Worm (Caenorhabditis elegans) whole organism, L4 larva: ENCODE results near the gene che-10.

ENCODE experiments used
- D1046.2 ChIP-seq: fragments of 200-800 bp; sonication (Bioruptor generic); IDR thresholded peaks from 2 replicates; pipeline ENCODE4 v1.3.6; 2022; ENCODE audit warnings: missing genetic modification characterization, missing compliant biosample characterization
- F26F4.8 ChIP-seq: fragments of 200-800 bp; sonication (Bioruptor generic); conservative IDR thresholded peaks from 2 replicates; pipeline ENCODE4 v1.3.6; 2022; ENCODE audit warnings: missing genetic modification characterization, missing compliant biosample characterization
- F37D6.2 ChIP-seq: sonication (generic microtip); optimal IDR thresholded peaks from 2 replicates; lab custom pipeline; 2016; ENCODE audit warnings: mild to moderate bottlenecking, missing genetic modification characterization, missing compliant biosample characterization
- F49E8.2 ChIP-seq: sonication (generic microtip); optimal IDR thresholded peaks from 2 replicates; lab custom pipeline; 2016; ENCODE audit warnings: missing compliant biosample characterization, mild to moderate bottlenecking, missing genetic modification characterization, borderline replicate concordance
- T20F7.1 ChIP-seq: fragments of 200-800 bp; sonication (Bioruptor generic); optimal IDR thresholded peaks from 2 replicates; lab custom pipeline; 2018; ENCODE audit warnings: mild to moderate bottlenecking, missing genetic modification characterization, missing compliant biosample characterization
- Y105C5A.15 ChIP-seq: fragments of 200-800 bp; sonication (Bioruptor generic); IDR thresholded peaks from 2 replicates; pipeline ENCODE4 v1.3.6; 2022; ENCODE audit warnings: missing genetic modification characterization, missing compliant biosample characterization
- Y5F2A.4 ChIP-seq: fragments of 200-800 bp; sonication (Bioruptor generic); optimal IDR thresholded peaks from 2 replicates; lab custom pipeline; 2018; ENCODE audit warnings: mild to moderate bottlenecking, missing genetic modification characterization, missing compliant biosample characterization
- ZK337.2 ChIP-seq: fragments of 200-800 bp; sonication (Bioruptor generic); IDR thresholded peaks from 2 replicates; pipeline ENCODE4 v1.3.6; 2022; ENCODE audit warnings: missing genetic modification reagents, missing genetic modification characterization, missing compliant biosample characterization
- aly-2 ChIP-seq: sonication (generic microtip); optimal IDR thresholded peaks from 2 replicates; lab custom pipeline; 2018; ENCODE audit warnings: missing biosample characterization, missing genetic modification characterization
- ama-1 ChIP-seq: fragments of 150-350 bp; optimal IDR thresholded peaks from 2 replicates; lab custom pipeline; 2014; ENCODE audit warnings: inconsistent platforms, mixed read lengths
- arid-1 ChIP-seq: fragments of 200-800 bp; sonication (Bioruptor generic); conservative IDR thresholded peaks from 2 replicates; pipeline ENCODE4 v1.3.6; 2022; ENCODE audit warnings: missing genetic modification reagents, missing genetic modification characterization, missing compliant biosample characterization
- ceh-20 ChIP-seq: fragments of 200-800 bp; sonication (Bioruptor generic); IDR thresholded peaks from 2 replicates; pipeline ENCODE4 v1.3.6; 2022; ENCODE audit warnings: missing genetic modification reagents, missing genetic modification characterization, missing compliant biosample characterization
- ceh-62 ChIP-seq: sonication (generic microtip); optimal IDR thresholded peaks from 2 replicates; lab custom pipeline; 2017; ENCODE audit warnings: missing biosample characterization, missing genetic modification characterization
- ceh-82 ChIP-seq: sonication (generic microtip); optimal IDR thresholded peaks from 2 replicates; lab custom pipeline; 2017; ENCODE audit warnings: missing biosample characterization, missing genetic modification characterization
- ctbp-1 ChIP-seq: fragments of 200-800 bp; sonication (Bioruptor generic); IDR thresholded peaks from 2 replicates; pipeline ENCODE4 v1.3.6; 2022; ENCODE audit warnings: missing genetic modification reagents, missing genetic modification characterization, missing compliant biosample characterization
- daf-12 ChIP-seq: fragments of 150-350 bp; optimal IDR thresholded peaks from 2 replicates; lab custom pipeline; 2014; ENCODE audit warnings: missing biosample characterization, missing genetic modification reagents, missing genetic modification characterization
- daf-8 ChIP-seq: fragments of 200-800 bp; sonication (Bioruptor generic); IDR thresholded peaks from 2 replicates; pipeline ENCODE4 v1.3.6; 2022; ENCODE audit warnings: missing genetic modification characterization, missing compliant biosample characterization
- dmd-6 ChIP-seq: fragments of 200-800 bp; sonication (Bioruptor generic); IDR thresholded peaks from 2 replicates; pipeline ENCODE4 v1.3.6; 2022; ENCODE audit warnings: missing genetic modification reagents, missing genetic modification characterization, missing compliant biosample characterization
- dmd-8 ChIP-seq: fragments of 200-800 bp; sonication (Bioruptor generic); IDR thresholded peaks from 2 replicates; pipeline ENCODE4 v1.3.6; 2022; ENCODE audit warnings: missing genetic modification characterization, missing compliant biosample characterization
- dpl-1 ChIP-seq: fragments of 150-350 bp; optimal IDR thresholded peaks from 2 replicates; lab custom pipeline; 2014; ENCODE audit warnings: missing biosample characterization, missing genetic modification reagents, missing genetic modification characterization
- duxl-1 ChIP-seq: sonication (generic microtip); optimal IDR thresholded peaks from 2 replicates; lab custom pipeline; 2016; ENCODE audit warnings: mild to moderate bottlenecking, missing genetic modification characterization, moderate library complexity, missing compliant biosample characterization; ENCODE audit not compliant: poor library complexity
- dve-1 ChIP-seq: sonication (generic microtip); optimal IDR thresholded peaks from 2 replicates; lab custom pipeline; 2017; ENCODE audit warnings: antibody characterized with exemption, mild to moderate bottlenecking, missing genetic modification characterization, missing compliant biosample characterization; ENCODE audit not compliant: insufficient read depth
- egl-43 ChIP-seq: fragments of 200-800 bp; sonication (Bioruptor generic); IDR thresholded peaks from 2 replicates; pipeline ENCODE4 v1.3.6; 2022; ENCODE audit warnings: missing genetic modification reagents, missing genetic modification characterization, missing compliant biosample characterization
- fkh-10 ChIP-seq: fragments of 150-350 bp; optimal IDR thresholded peaks from 2 replicates; lab custom pipeline; 2014; ENCODE audit warnings: missing biosample characterization, missing genetic modification reagents, missing genetic modification characterization
- fos-1 ChIP-seq: fragments of 150-350 bp; optimal IDR thresholded peaks from 2 replicates; lab custom pipeline; 2014; ENCODE audit warnings: missing biosample characterization, missing genetic modification characterization
- gei-8 ChIP-seq: fragments of 200-800 bp; sonication (Bioruptor generic); optimal IDR thresholded peaks from 2 replicates; lab custom pipeline; 2018; ENCODE audit warnings: mild to moderate bottlenecking, missing genetic modification characterization, missing compliant biosample characterization
- hif-1 ChIP-seq, 2 experiments: sonication (generic microtip); optimal IDR thresholded peaks; 2 replicates each; lab custom pipeline; 2016 to 2017; ENCODE audit warnings: missing compliant biosample characterization in 2 of 2, missing genetic modification characterization in 2 of 2, missing genetic modification reagents in 2 of 2, missing genotype in 2 of 2, mild to moderate bottlenecking in 1 of 2
- hlh-11 ChIP-seq: fragments of 200-800 bp; sonication (Bioruptor generic); optimal IDR thresholded peaks from 2 replicates; lab custom pipeline; 2018; ENCODE audit warnings: mild to moderate bottlenecking, missing genetic modification characterization, missing compliant biosample characterization
- jun-1 ChIP-seq: fragments of 150-350 bp; optimal IDR thresholded peaks from 2 replicates; lab custom pipeline; 2014; ENCODE audit warnings: missing biosample characterization, missing genetic modification reagents, missing genetic modification characterization
- lin-13 ChIP-seq: fragments of 150-350 bp; optimal IDR thresholded peaks from 2 replicates; lab custom pipeline; 2014; ENCODE audit warnings: missing biosample characterization, missing genetic modification reagents, missing genetic modification characterization
- lin-29 ChIP-seq: fragments of 200-800 bp; sonication (Bioruptor generic); IDR thresholded peaks from 2 replicates; pipeline ENCODE4 v1.3.6; 2022; ENCODE audit warnings: missing genetic modification reagents, missing genetic modification characterization, missing compliant biosample characterization
- lin-39 ChIP-seq: fragments of 150-350 bp; optimal IDR thresholded peaks from 2 replicates; lab custom pipeline; 2014; ENCODE audit warnings: missing biosample characterization, missing genetic modification reagents, missing genetic modification characterization
- lsy-2 ChIP-seq, 2 experiments: fragments of 150-350 bp in 1 of 2; sonication (generic microtip) in 1 of 2; optimal IDR thresholded peaks; 2 replicates each; lab custom pipeline; 2014 to 2017; ENCODE audit warnings: missing biosample characterization in 2 of 2, missing genetic modification characterization in 2 of 2
- madf-5 ChIP-seq, 2 experiments: fragments of 200-800 bp; sonication (Bioruptor generic); IDR thresholded peaks; 2 replicates each; pipeline ENCODE4 v1.3.6; 2022; ENCODE audit warnings: missing compliant biosample characterization in 2 of 2, missing genetic modification characterization in 2 of 2
- mxl-3 ChIP-seq: fragments of 200-800 bp; sonication (Bioruptor generic); optimal IDR thresholded peaks from 2 replicates; lab custom pipeline; 2018; ENCODE audit warnings: mild to moderate bottlenecking, missing genetic modification characterization, missing compliant biosample characterization
- nhr-111 ChIP-seq: fragments of 200-800 bp; sonication (Bioruptor generic); optimal IDR thresholded peaks from 2 replicates; lab custom pipeline; 2018; ENCODE audit warnings: mild to moderate bottlenecking, missing genetic modification characterization, missing compliant biosample characterization
- nhr-28 ChIP-seq: fragments of 150-350 bp; optimal IDR thresholded peaks from 2 replicates; lab custom pipeline; 2014; ENCODE audit warnings: missing biosample characterization, missing genetic modification characterization
- nhr-42 ChIP-seq: fragments of 200-800 bp; sonication (Bioruptor generic); IDR thresholded peaks from 2 replicates; pipeline ENCODE4 v1.3.6; 2022; ENCODE audit warnings: missing genetic modification characterization, missing compliant biosample characterization
- nhr-48 ChIP-seq: sonication (generic microtip); optimal IDR thresholded peaks from 2 replicates; lab custom pipeline; 2016; ENCODE audit warnings: mild to moderate bottlenecking, missing genetic modification characterization, missing compliant biosample characterization
- nhr-77 ChIP-seq: fragments of 150-350 bp; optimal IDR thresholded peaks from 2 replicates; lab custom pipeline; 2014; ENCODE audit warnings: missing biosample characterization, missing genetic modification characterization
- pha-4 ChIP-seq, 2 experiments: fragments of 150-350 bp in 1 of 2; fragments of 200-800 bp in 1 of 2; sonication (Bioruptor generic) in 1 of 2; IDR thresholded peaks in 1 of 2; optimal IDR thresholded peaks in 1 of 2; 2 replicates each; pipeline versions ENCODE4 v1.3.6 to Lab custom; 2014 to 2022; ENCODE audit warnings: missing genetic modification characterization in 2 of 2, missing genetic modification reagents in 2 of 2, missing biosample characterization in 1 of 2, missing compliant biosample characterization in 1 of 2
- pqm-1 ChIP-seq: sonication (generic microtip); optimal IDR thresholded peaks from 2 replicates; lab custom pipeline; 2017; ENCODE audit warnings: missing biosample characterization, missing genetic modification characterization
- rbr-2 ChIP-seq: sonication (generic microtip); optimal IDR thresholded peaks from 2 replicates; lab custom pipeline; 2016; ENCODE audit warnings: missing genotype, missing genetic modification characterization, missing compliant biosample characterization
- sdz-12 ChIP-seq: fragments of 200-800 bp; sonication (Bioruptor generic); optimal IDR thresholded peaks from 2 replicates; lab custom pipeline; 2018; ENCODE audit warnings: mild to moderate bottlenecking, missing genetic modification characterization, missing compliant biosample characterization
- set-16 ChIP-seq: fragments of 200-800 bp; sonication (Bioruptor generic); IDR thresholded peaks from 2 replicates; pipeline ENCODE4 v1.3.6; 2022; ENCODE audit warnings: missing genetic modification reagents, missing genetic modification characterization, missing compliant biosample characterization
- skn-1 ChIP-seq: fragments of 150-350 bp; optimal IDR thresholded peaks from 2 replicates; lab custom pipeline; 2014; ENCODE audit warnings: missing biosample characterization, missing genetic modification characterization
- spr-1 ChIP-seq: sonication (generic microtip); optimal IDR thresholded peaks from 2 replicates; lab custom pipeline; 2016; ENCODE audit warnings: mild to moderate bottlenecking, missing genetic modification characterization, missing compliant biosample characterization
- tag-97 ChIP-seq: fragments of 200-800 bp; sonication (Bioruptor generic); IDR thresholded peaks from 2 replicates; pipeline ENCODE4 v1.3.6; 2022; ENCODE audit warnings: missing genetic modification characterization, missing compliant biosample characterization
- unc-62 ChIP-seq, 3 experiments: fragments of 150-350 bp in 1 of 3; sonication (generic microtip); optimal IDR thresholded peaks in 2 of 3; peaks in 1 of 3; 1 replicate in 1 of 3; 2 replicates in 2 of 3; lab custom pipeline; 2014 to 2017; ENCODE audit warnings: missing biosample characterization in 3 of 3, missing genetic modification characterization in 3 of 3, missing genetic modification reagents in 3 of 3, missing genotype in 1 of 3
- vab-7 ChIP-seq: fragments of 200-800 bp; sonication (Bioruptor generic); IDR thresholded peaks from 2 replicates; pipeline ENCODE4 v1.3.6; 2022; ENCODE audit warnings: missing genetic modification reagents, missing genetic modification characterization, missing compliant biosample characterization
- zag-1 ChIP-seq: fragments of 150-350 bp; optimal IDR thresholded peaks from 2 replicates; lab custom pipeline; 2014; ENCODE audit warnings: missing biosample characterization, missing genetic modification characterization

The che-10 gene

DNA sequence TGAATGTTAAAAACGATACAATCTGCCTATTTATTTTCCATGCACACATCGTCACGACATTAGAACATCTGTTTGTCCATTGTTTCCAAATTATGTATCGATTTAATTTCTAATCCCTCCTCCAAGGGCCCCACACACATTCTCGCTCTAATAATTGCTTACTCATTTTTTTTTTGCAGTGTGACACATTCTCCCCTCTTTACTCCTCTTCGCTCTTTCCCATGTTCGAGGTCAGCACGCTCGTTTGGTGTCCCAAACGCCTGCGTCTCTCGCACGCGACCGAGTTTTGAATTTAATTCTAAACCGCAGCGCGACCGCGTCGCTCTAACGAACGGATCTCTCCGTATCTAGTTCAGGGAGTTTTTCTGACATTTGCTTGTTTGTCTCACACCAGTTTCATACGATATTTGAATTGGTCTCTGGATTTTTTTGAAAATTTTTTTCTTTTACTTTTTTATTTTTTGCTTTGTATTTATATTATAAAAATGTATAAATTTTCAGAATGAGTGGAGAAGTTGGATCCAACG lies 34.5 kb upstream of the che-10 start, which contains the start of the genes clec-140 and hmg-11 (continued):
- TF ChIP-seq aly-2 (no peak), gei-8 (no peak), Y5F2A.4 (no peak), hlh-11 (tag; lab: Kevin White, UChicago) (peak; percentile 66), D1046.2 (GFP tag; lab: Robert Waterston, UW) (no peak), lin-13 (GFP tag; lab: Kevin White, UChicago) (no peak), sdz-12 (no peak), nhr-42 (GFP tag; lab: Robert Waterston, UW) (no peak), F26F4.8 (GFP tag; lab: Robert Waterston, UW) (no peak), pha-4 (GFP tag; IDR thresholded peaks at IDR 0.05; lab: Robert Waterston, UW) (no peak), pha-4 (tag; optimal IDR thresholded peaks at IDR 0.05; lab: Kevin White, UChicago) (no peak), lin-39 (no peak), dve-1 (tag; lab: Kevin White, UChicago) (no peak), dpl-1 (GFP tag; lab: Kevin White, UChicago) (peak; percentile 40), jun-1 (tag; lab: Kevin White, UChicago) (no peak), mxl-3 (GFP tag; lab: Kevin White, UChicago) (peak; percentile 87), T20F7.1 (GFP tag; lab: Kevin White, UChicago) (no peak), Y105C5A.15 (GFP tag; lab: Robert Waterston, UW) (no peak), skn-1 (no peak), ceh-82 (no peak), nhr-28 (tag; lab: Kevin White, UChicago) (peak; percentile 50), ctbp-1 (GFP tag; lab: Robert Waterston, UW) (no peak), ZK337.2 (no peak), arid-1 (GFP tag; lab: Robert Waterston, UW) (no peak), dmd-6 (peak; percentile 44), dmd-8 (GFP tag; lab: Robert Waterston, UW) (no peak), hif-1 (tag; optimal IDR thresholded peaks at IDR 0.05; lab: Kevin White, UChicago) (no peak), nhr-48 (tag; lab: Kevin White, UChicago) (no peak), unc-62 (GFP tag; optimal IDR thresholded peaks at IDR 0.05 in 1 of 2; lab: Kevin White, UChicago) (no peak), unc-62 (tag; optimal IDR thresholded peaks at IDR 0.05; lab: Kevin White, UChicago) (no peak), ceh-62 (tag; lab: Kevin White, UChicago) (no peak), daf-8 (GFP tag; lab: Robert Waterston, UW) (no peak), zag-1 (no peak), vab-7 (0 out of 2 replicates have a peak, but pooled peaks have one; percentile 14), ceh-20 (no peak), ama-1 (no peak), F37D6.2 (tag; lab: Kevin White, UChicago) (no peak), spr-1 (tag; lab: Kevin White, UChicago) (no peak), fkh-10 (GFP tag; lab: Kevin White, UChicago) (peak; percentile 2), F49E8.2 (no peak), set-16 (GFP tag; lab: Robert Waterston, UW) (no peak), lin-29 (GFP tag; lab: Robert Waterston, UW) (no peak), pqm-1 (tag; lab: Kevin White, UChicago) (peak; percentile 66), nhr-77 (peak; percentile 67), madf-5 (GFP tag; IDR thresholded peaks at IDR 0.05; lab: Robert Waterston, UW) (no peak), egl-43 (no peak), fos-1 (tag; lab: Kevin White, UChicago) (no peak), nhr-111 (GFP tag; lab: Kevin White, UChicago) (no peak), duxl-1 (tag; lab: Kevin White, UChicago) (no peak), daf-12 (tag; lab: Kevin White, UChicago) (no peak), rbr-2 (peak; percentile 51), lsy-2 (tag; optimal IDR thresholded peaks at IDR 0.05; lab: Kevin White, UChicago) (no peak), tag-97 (GFP tag; lab: Robert Waterston, UW) (no peak)
